Fruit fly (Drosophila melanogaster): ENCODE data around the gene CG13361.

CG13361 gene

dm6 chrX:796397-796989 is 43.0 kb upstream of the CG13361 start (continued):
- no peak for TF ChIP-seq gsb (GFP tag; IDR thresholded peaks at IDR 0.05)
- no peak for TF ChIP-seq CG15269 (tag; optimal IDR thresholded peaks at IDR 0.05)
- peak; percentile 89 for TF ChIP-seq CG10462 (GFP tag; optimal IDR thresholded peaks at IDR 0.05)
- no peak for TF ChIP-seq CG4730 (GFP tag; IDR thresholded peaks at IDR 0.05)
- no peak for TF ChIP-seq Gsc (GFP tag; IDR thresholded peaks at IDR 0.05)
- no peak for TF ChIP-seq Dref (GFP tag; IDR thresholded peaks at IDR 0.05)
- TF ChIP-seq ATbp (GFP tag; optimal IDR thresholded peaks at IDR 0.05): no peak
- no peak for TF ChIP-seq CG2202 (tag; optimal IDR thresholded peaks at IDR 0.05)
- no peak for TF ChIP-seq CG2889 (GFP tag; IDR thresholded peaks at IDR 0.05)
- no peak for TF ChIP-seq CG9876 (GFP tag; optimal IDR thresholded peaks at IDR 0.05)
- TF ChIP-seq Max (GFP tag; optimal IDR thresholded peaks at IDR 0.05): peak; percentile 38
- TF ChIP-seq CG34376 (GFP tag; optimal IDR thresholded peaks at IDR 0.05): peak; percentile 31
- TF ChIP-seq schlank (tag; optimal IDR thresholded peaks at IDR 0.05): no peak
- TF ChIP-seq CG13894 (tag; optimal IDR thresholded peaks at IDR 0.05): peak; percentile 44
- TF ChIP-seq org-1 (GFP tag; optimal IDR thresholded peaks at IDR 0.05): no peak
- no peak for TF ChIP-seq CG34422 (GFP tag; IDR thresholded peaks at IDR 0.05)
- TF ChIP-seq CG8924 (tag; optimal IDR thresholded peaks at IDR 0.05): peak; percentile 10
- no peak for TF ChIP-seq jing (GFP tag; optimal IDR thresholded peaks at IDR 0.05)
- TF ChIP-seq CG17568 (GFP tag; optimal IDR thresholded peaks at IDR 0.05): no peak
- no peak for TF ChIP-seq D (optimal IDR thresholded peaks at IDR 0.05)
- TF ChIP-seq D (GFP tag; optimal IDR thresholded peaks at IDR 0.05): no peak
- TF ChIP-seq CG9727 (GFP tag; optimal IDR thresholded peaks at IDR 0.05): peak; percentile 2
- TF ChIP-seq psq (GFP tag; optimal IDR thresholded peaks at IDR 0.05): no peak
- TF ChIP-seq CG15479 (GFP tag; optimal IDR thresholded peaks at IDR 0.05): peak; percentile 42
- TF ChIP-seq Stat92E (GFP tag; optimal IDR thresholded peaks at IDR 0.05): peak in 1 of 3 experiments; percentile 86
- TF ChIP-seq her (GFP tag; optimal IDR thresholded peaks at IDR 0.05): no peak
- TF ChIP-seq Rfx (GFP tag; IDR thresholded peaks at IDR 0.05): peak; percentile 71
- TF ChIP-seq CG3838 (GFP tag; optimal IDR thresholded peaks at IDR 0.05): no peak
- TF ChIP-seq CG10147 (GFP tag; optimal IDR thresholded peaks at IDR 0.05): no peak
- TF ChIP-seq chif (GFP tag; optimal IDR thresholded peaks at IDR 0.05): no peak
- no peak for TF ChIP-seq CG11695 (GFP tag; IDR thresholded peaks at IDR 0.05)
- TF ChIP-seq dmrt11E (tag; optimal IDR thresholded peaks at IDR 0.05): no peak
- peak; percentile 94 for TF ChIP-seq CG16813 (GFP tag; IDR thresholded peaks at IDR 0.05; ENCODE audit: partially characterized antibody)
- TF ChIP-seq ems (GFP tag; optimal IDR thresholded peaks at IDR 0.05): no peak
- TF ChIP-seq Tbp (GFP tag; optimal IDR thresholded peaks at IDR 0.05): no peak
- no peak for TF ChIP-seq crol (GFP tag; IDR thresholded peaks at IDR 0.05)
- TF ChIP-seq ac (GFP tag; optimal IDR thresholded peaks at IDR 0.05): no peak
- no peak for TF ChIP-seq B-H1 (GFP tag; IDR thresholded peaks at IDR 0.05)
- no peak for TF ChIP-seq gem (tag; optimal IDR thresholded peaks at IDR 0.05)
- no peak for TF ChIP-seq CG7786 (GFP tag; optimal IDR thresholded peaks at IDR 0.05)
- TF ChIP-seq CG2712 (tag; optimal IDR thresholded peaks at IDR 0.05): peak; percentile 20
- TF ChIP-seq hkb (optimal IDR thresholded peaks at IDR 0.05): no peak
- no peak for TF ChIP-seq hkb (GFP tag; IDR thresholded peaks at IDR 0.05)
- TF ChIP-seq sisA (GFP tag; IDR thresholded peaks at IDR 0.05): no peak
- TF ChIP-seq CG3726 (GFP tag; IDR thresholded peaks at IDR 0.05): no peak
- TF ChIP-seq ash1 (GFP tag; optimal IDR thresholded peaks at IDR 0.05): no peak
- TF ChIP-seq pita (GFP tag; optimal IDR thresholded peaks at IDR 0.05): no peak
- TF ChIP-seq CG6689 (GFP tag; IDR thresholded peaks at IDR 0.05): no peak
- TF ChIP-seq D19A (tag; optimal IDR thresholded peaks at IDR 0.05): no peak
- TF ChIP-seq CG18599 (GFP tag; optimal IDR thresholded peaks at IDR 0.05): peak; percentile 21
- TF ChIP-seq Ssrp (tag; optimal IDR thresholded peaks at IDR 0.05): no peak
- TF ChIP-seq unpg (GFP tag; optimal IDR thresholded peaks at IDR 0.05): no peak

All from whole organism, embryonic.